Worm (Caenorhabditis elegans): ENCODE results near the gene atad-3.
"Not testable (repeated sequence)": the region's sequence is repeated elsewhere in the genome, so short reads cannot be mapped to it uniquely, and the experiment has no call there.

atad-3 gene

ce11 chrII:10242294-10242693 lies 6.5 kb upstream of the atad-3 start, which contains the start of gene mrps-14:
mrps-14 (minus strand) TSS chrII:10242490.
- no peak for TF ChIP-seq unc-62 (GFP tag; optimal IDR thresholded peaks at IDR 0.05)

ce11 chrII:10245612-10246011 lies 3.2 kb upstream of the atad-3 start:
- TF ChIP-seq unc-62 (GFP tag; optimal IDR thresholded peaks at IDR 0.05), result no peak

ce11 chrII:10247154-10247553 lies 1.6 kb upstream of the atad-3 start:
- no peak for TF ChIP-seq unc-62 (GFP tag; optimal IDR thresholded peaks at IDR 0.05)

ce11 chrII:10247594-10248283 lies 1.1 kb upstream of the atad-3 start, which contains the start of gene nrde-2:
nrde-2 (minus strand) TSS chrII:10247638.
- not testable (repeated sequence) for TF ChIP-seq unc-62 (GFP tag; optimal IDR thresholded peaks at IDR 0.05)

ce11 chrII:10250966-10251365 lies 2.2 kb downstream of the atad-3 start, which contains the start of gene F54B3.1:
F54B3.1 (plus strand) TSS chrII:10251266.
- no peak for TF ChIP-seq unc-62 (GFP tag; optimal IDR thresholded peaks at IDR 0.05)

- no peak for TF ChIP-seq unc-62 (GFP tag; optimal IDR thresholded peaks at IDR 0.05)
Measured at ce11 chrII:10252048-10252447, 3.3 kb downstream of the atad-3 start.

- TF ChIP-seq unc-62 (GFP tag; optimal IDR thresholded peaks at IDR 0.05), result no peak
Measured at ce11 chrII:10261261-10261660, 12.5 kb downstream of the atad-3 start.

ce11 chrII:10270052-10270451 lies 21.3 kb downstream of the atad-3 start, which contains the start of gene F54B3.2:
F54B3.2 (minus strand) TSS chrII:10270152.
- TF ChIP-seq unc-62 (GFP tag; optimal IDR thresholded peaks at IDR 0.05), result no peak

ce11 chrII:10271093-10271492 lies 22.3 kb downstream of the atad-3 start, which contains the start of gene F54B3.4:
F54B3.4 (minus strand) TSS chrII:10271193.
- TF ChIP-seq unc-62 (GFP tag; optimal IDR thresholded peaks at IDR 0.05), result no peak

- no peak for TF ChIP-seq unc-62 (GFP tag; optimal IDR thresholded peaks at IDR 0.05)
Measured at ce11 chrII:10279561-10279960, 30.8 kb downstream of the atad-3 start, which contains the start of gene ZK971.1. ZK971.1 (minus strand) TSS chrII:10279661.

- TF ChIP-seq unc-62 (GFP tag; optimal IDR thresholded peaks at IDR 0.05), result no peak
Measured at ce11 chrII:10281674-10282073, 32.9 kb downstream of the atad-3 start.

- no peak for TF ChIP-seq unc-62 (GFP tag; optimal IDR thresholded peaks at IDR 0.05)
Measured at ce11 chrII:10283145-10283544, 34.4 kb downstream of the atad-3 start.

- no peak for TF ChIP-seq unc-62 (GFP tag; optimal IDR thresholded peaks at IDR 0.05)
Measured at ce11 chrII:10284991-10285390, 36.2 kb downstream of the atad-3 start.

- no peak for TF ChIP-seq unc-62 (GFP tag; optimal IDR thresholded peaks at IDR 0.05)
Measured at ce11 chrII:10288926-10289325, 40.1 kb downstream of the atad-3 start.

- no peak for TF ChIP-seq unc-62 (GFP tag; optimal IDR thresholded peaks at IDR 0.05)
Measured at ce11 chrII:10294262-10294661, 45.5 kb downstream of the atad-3 start.

ce11 chrII:10300082-10300749 lies 51.4 kb downstream of the atad-3 start, which contains the start of gene nep-26:
nep-26 (minus strand) TSS chrII:10300132.
- no peak for TF ChIP-seq unc-62 (GFP tag; optimal IDR thresholded peaks at IDR 0.05)
